Fruit fly (Drosophila melanogaster): ENCODE data around the gene Osi3.

The Osi3 gene

DNA sequence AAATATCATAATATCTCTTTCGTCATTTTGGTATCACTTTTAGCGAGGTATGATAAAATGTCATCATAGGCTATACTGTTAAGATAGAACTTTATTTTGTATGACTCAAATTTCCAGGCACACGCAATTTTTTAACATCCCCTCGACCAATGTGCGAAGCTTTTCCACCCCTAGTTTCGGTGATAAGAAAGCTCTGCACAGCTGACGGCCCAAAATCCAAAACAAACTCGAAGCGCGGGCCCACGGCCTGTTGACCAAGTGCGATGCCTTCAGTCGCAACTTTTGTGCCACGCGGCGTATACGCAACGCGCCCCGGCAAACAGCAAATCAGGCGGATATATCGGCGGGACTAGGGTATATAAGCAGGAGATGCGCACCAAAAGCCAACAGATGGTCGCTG is 28.6 kb upstream of the Osi3 start, which contains the start of gene NPFR:
Gene NPFR, plus strand, starts transcription at position 301 of the 400 bp plus-strand sequence.
- TF ChIP-seq CG1621 (tag; optimal IDR thresholded peaks at IDR 0.05): no peak
- no peak for TF ChIP-seq CG11762 (GFP tag; optimal IDR thresholded peaks at IDR 0.05; ENCODE audit: insufficient read depth)
- no peak for TF ChIP-seq acj6 (GFP tag; optimal IDR thresholded peaks at IDR 0.05)
- no peak for TF ChIP-seq CG6808 (GFP tag; optimal IDR thresholded peaks at IDR 0.05)
- no peak for TF ChIP-seq CG6163 (GFP tag; IDR thresholded peaks at IDR 0.05)
- TF ChIP-seq CG31627 (GFP tag; optimal IDR thresholded peaks at IDR 0.05): no peak
- no peak for TF ChIP-seq spab (GFP tag; optimal IDR thresholded peaks at IDR 0.05)
- no peak for TF ChIP-seq Blimp-1 (GFP tag; optimal IDR thresholded peaks at IDR 0.05)
- TF ChIP-seq dac (GFP tag; optimal IDR thresholded peaks at IDR 0.05): no peak
- TF ChIP-seq CG6792 (GFP tag; optimal IDR thresholded peaks at IDR 0.05): no peak
- no peak for TF ChIP-seq Sox14 (GFP tag; optimal IDR thresholded peaks at IDR 0.05)
- TF ChIP-seq Ets21C (GFP tag; optimal IDR thresholded peaks at IDR 0.05): no peak
- TF ChIP-seq topi (GFP tag; optimal IDR thresholded peaks at IDR 0.05): no peak
- no peak for TF ChIP-seq CG11294 (GFP tag; IDR thresholded peaks at IDR 0.05)
- TF ChIP-seq CG6276 (GFP tag; optimal IDR thresholded peaks at IDR 0.05): no peak
- TF ChIP-seq OdsH (GFP tag; optimal IDR thresholded peaks at IDR 0.05): no peak
- TF ChIP-seq CG9139 (GFP tag; optimal IDR thresholded peaks at IDR 0.05): no peak
- no peak for TF ChIP-seq fkh (GFP tag; optimal IDR thresholded peaks at IDR 0.05)
- TF ChIP-seq Lpt (GFP tag; optimal IDR thresholded peaks at IDR 0.05): no peak
- TF ChIP-seq achi (GFP tag; optimal IDR thresholded peaks at IDR 0.05): no peak

DNA sequence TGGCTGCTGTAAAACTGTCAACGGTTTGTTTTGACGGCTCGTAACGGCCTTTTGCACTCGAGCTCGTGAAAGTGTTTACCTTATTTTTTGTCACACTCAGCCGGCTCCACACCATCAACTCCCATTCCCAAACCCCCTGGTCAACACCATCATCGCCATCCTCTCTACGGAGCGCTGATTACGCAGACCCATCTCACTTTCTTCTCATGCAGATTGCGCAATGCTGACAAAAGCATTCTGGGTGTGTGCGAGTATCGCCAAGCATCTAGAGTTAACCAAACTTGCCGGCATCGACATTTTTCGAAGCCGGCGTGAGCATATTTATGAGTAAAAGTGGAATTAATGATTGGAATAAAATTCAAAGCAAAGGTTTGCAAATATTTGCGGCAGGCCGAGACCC is 19.2 kb upstream of the Osi3 start:
- peak; percentile 10 for TF ChIP-seq vri (GFP tag; optimal IDR thresholded peaks at IDR 0.05)
- no peak for TF ChIP-seq fkh (GFP tag; optimal IDR thresholded peaks at IDR 0.05)
- TF ChIP-seq Blimp-1 (GFP tag; optimal IDR thresholded peaks at IDR 0.05): peak; percentile 27
- peak; percentile 0 for TF ChIP-seq Eip78C (GFP tag)

DNA sequence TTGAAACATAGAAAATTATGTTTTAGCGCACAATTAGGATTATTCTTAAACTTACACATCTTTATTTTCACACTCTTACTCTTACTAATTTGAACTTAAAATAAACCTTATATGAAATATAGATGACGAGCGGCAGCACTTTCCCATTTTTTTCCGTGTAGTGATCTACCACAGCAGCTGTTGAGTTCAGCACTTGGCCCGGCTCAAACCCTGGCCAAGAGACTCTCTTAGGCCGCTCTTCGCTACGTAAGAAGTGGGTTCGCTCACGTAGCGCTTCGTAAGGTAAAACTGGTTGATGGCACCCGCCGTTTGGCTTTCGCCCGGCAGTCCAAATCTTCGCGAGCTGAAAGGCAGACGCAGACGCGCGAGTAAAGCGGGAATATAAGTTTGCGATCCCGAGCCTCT is 17.1 kb upstream of the Osi3 start, which contains the start of gene Osi24:
Gene Osi24, plus strand, starts transcription at position 324 of the 405 bp plus-strand sequence.
- TF ChIP-seq CG16779 (tag; optimal IDR thresholded peaks at IDR 0.05): peak; percentile 55
- TF ChIP-seq CG15336 (GFP tag; IDR thresholded peaks at IDR 0.05): peak; percentile 94
- peak; percentile 68 for TF ChIP-seq Met (GFP tag; optimal IDR thresholded peaks at IDR 0.05)
- no peak for TF ChIP-seq fkh (GFP tag; optimal IDR thresholded peaks at IDR 0.05)
- TF ChIP-seq Sox14 (GFP tag; optimal IDR thresholded peaks at IDR 0.05): peak; percentile 77
- peak; percentile 51 for TF ChIP-seq vri (GFP tag; optimal IDR thresholded peaks at IDR 0.05)
- TF ChIP-seq Gug (GFP tag; IDR thresholded peaks at IDR 0.05): peak; percentile 75
- peak; percentile 53 for TF ChIP-seq CG31627 (GFP tag; optimal IDR thresholded peaks at IDR 0.05)
- peak; percentile 33 for TF ChIP-seq CG9139 (GFP tag; optimal IDR thresholded peaks at IDR 0.05)
- peak; percentile 73 for TF ChIP-seq lz (GFP tag; optimal IDR thresholded peaks at IDR 0.05)
- TF ChIP-seq Ets21C (GFP tag; optimal IDR thresholded peaks at IDR 0.05): peak; percentile 51
- peak; percentile 75 for TF ChIP-seq esn (GFP tag; optimal IDR thresholded peaks at IDR 0.05)
- peak; percentile 64 for TF ChIP-seq CG34406 (GFP tag; optimal IDR thresholded peaks at IDR 0.05)
- TF ChIP-seq Eip78C (GFP tag): peak; percentile 96
- TF ChIP-seq Hr4 (GFP tag; optimal IDR thresholded peaks at IDR 0.05): peak; percentile 94
- TF ChIP-seq eg (GFP tag; IDR thresholded peaks at IDR 0.05): peak; percentile 92
- peak; percentile 57 for TF ChIP-seq CG11294 (GFP tag; IDR thresholded peaks at IDR 0.05)
- TF ChIP-seq CG8319 (GFP tag; optimal IDR thresholded peaks at IDR 0.05): peak; percentile 61
- TF ChIP-seq CG3919 (GFP tag; optimal IDR thresholded peaks at IDR 0.05): peak; percentile 86
- peak; percentile 59 for TF ChIP-seq Sox102F (GFP tag; optimal IDR thresholded peaks at IDR 0.05)
- TF ChIP-seq Blimp-1 (GFP tag; optimal IDR thresholded peaks at IDR 0.05): no peak
- no peak for TF ChIP-seq Hr38 (GFP tag; optimal IDR thresholded peaks at IDR 0.05)
- peak; percentile 54 for TF ChIP-seq CG1621 (tag; optimal IDR thresholded peaks at IDR 0.05)
- peak; percentile 91 for TF ChIP-seq CG6163 (GFP tag; IDR thresholded peaks at IDR 0.05)
- peak; percentile 79 for TF ChIP-seq CG4318 (GFP tag; optimal IDR thresholded peaks at IDR 0.05)
- TF ChIP-seq pdm3 (GFP tag; optimal IDR thresholded peaks at IDR 0.05): peak; percentile 88
- peak; percentile 77 for TF ChIP-seq CG10631 (GFP tag; optimal IDR thresholded peaks at IDR 0.05)
- peak; percentile 51 for TF ChIP-seq cyc (GFP tag; optimal IDR thresholded peaks at IDR 0.05)
- peak; percentile 60 for TF ChIP-seq CG11762 (GFP tag; optimal IDR thresholded peaks at IDR 0.05; ENCODE audit: insufficient read depth)
- TF ChIP-seq net (GFP tag; optimal IDR thresholded peaks at IDR 0.05): peak; percentile 88
- TF ChIP-seq fd59A (GFP tag; optimal IDR thresholded peaks at IDR 0.05): peak; percentile 35
- TF ChIP-seq ss (GFP tag; optimal IDR thresholded peaks at IDR 0.05): peak; percentile 23 to 24
- TF ChIP-seq OdsH (GFP tag; optimal IDR thresholded peaks at IDR 0.05): peak; percentile 84
- TF ChIP-seq CG3032 (tag; optimal IDR thresholded peaks at IDR 0.05): peak; percentile 51
- TF ChIP-seq dac (GFP tag; optimal IDR thresholded peaks at IDR 0.05): peak; percentile 81
- peak; percentile 65 for TF ChIP-seq Ets96B (tag; optimal IDR thresholded peaks at IDR 0.05)
- peak; percentile 78 for TF ChIP-seq CG6276 (GFP tag; optimal IDR thresholded peaks at IDR 0.05)
- peak; percentile 63 for TF ChIP-seq CG10669 (GFP tag; optimal IDR thresholded peaks at IDR 0.05)
- peak; percentile 93 for TF ChIP-seq CG32006 (GFP tag; optimal IDR thresholded peaks at IDR 0.05)
